Worm (Caenorhabditis elegans) whole organism, L2 larva: ENCODE measurements around the gene C50F4.8.
A peak's percentile ranks its signal among the peaks of the same experiment; 100 is the strongest.

Experiments
- F13H6.1 ChIP-seq: sonication (generic microtip); optimal IDR thresholded peaks from 2 replicates; lab custom pipeline; 2016; ENCODE audit warnings: missing genetic modification characterization, missing compliant biosample characterization
- ZK546.5 ChIP-seq: sonication (generic microtip); optimal IDR thresholded peaks from 2 replicates; lab custom pipeline; 2017; ENCODE audit warnings: missing biosample characterization, missing genetic modification characterization
- ama-1 ChIP-seq: fragments of 150-350 bp; optimal IDR thresholded peaks from 2 replicates; lab custom pipeline; 2018; ENCODE audit warnings: inconsistent platforms
- blmp-1 ChIP-seq: sonication (generic microtip); optimal IDR thresholded peaks from 2 replicates; lab custom pipeline; 2017; ENCODE audit warnings: missing genetic modification characterization, mild to moderate bottlenecking, missing compliant biosample characterization, antibody characterized with exemption, moderate library complexity; ENCODE audit not compliant: insufficient read depth
- lin-11 ChIP-seq: fragments of 150-350 bp; sonication (generic microtip); optimal IDR thresholded peaks from 2 replicates; lab custom pipeline; 2014; ENCODE audit warnings: missing biosample characterization, missing genetic modification characterization, inconsistent platforms, mixed read lengths
- lin-13 ChIP-seq: fragments of 150-350 bp; optimal IDR thresholded peaks from 2 replicates; lab custom pipeline; 2014; ENCODE audit warnings: missing biosample characterization, missing genetic modification reagents, missing genetic modification characterization
- lin-39 ChIP-seq: fragments of 150-350 bp; optimal IDR thresholded peaks from 2 replicates; lab custom pipeline; 2014; ENCODE audit warnings: missing biosample characterization, missing genetic modification reagents, missing genetic modification characterization
- mdl-1 ChIP-seq, 2 experiments: fragments of 150-350 bp in 1 of 2; sonication (generic microtip) in 1 of 2; optimal IDR thresholded peaks; 2 replicates each; lab custom pipeline; 2017; ENCODE audit warnings: missing biosample characterization in 2 of 2, missing genetic modification characterization in 2 of 2
- nhr-11 ChIP-seq: fragments of 150-350 bp; optimal IDR thresholded peaks from 2 replicates; lab custom pipeline; 2014; ENCODE audit warnings: missing biosample characterization, missing genetic modification characterization
- nhr-237 ChIP-seq: fragments of 150-350 bp; optimal IDR thresholded peaks from 2 replicates; lab custom pipeline; 2014; ENCODE audit warnings: missing biosample characterization, missing genetic modification characterization
- nhr-25 ChIP-seq: fragments of 150-350 bp; sonication (generic microtip); optimal IDR thresholded peaks from 3 replicates; lab custom pipeline; 2014; ENCODE audit warnings: missing biosample characterization, missing genetic modification characterization
- skn-1 ChIP-seq: sonication (generic microtip); optimal IDR thresholded peaks from 2 replicates; lab custom pipeline; 2017; ENCODE audit warnings: missing biosample characterization, missing genetic modification characterization
- snpc-4 ChIP-seq: fragments of 150-350 bp; optimal IDR thresholded peaks from 2 replicates; lab custom pipeline; 2014; ENCODE audit warnings: missing biosample characterization, missing genetic modification characterization

- peak; percentile 68 for TF ChIP-seq lin-39
- TF ChIP-seq F13H6.1: peak; percentile 98
- peak; percentile 91 for TF ChIP-seq skn-1 (tag; lab: Kevin White, UChicago)
- TF ChIP-seq nhr-11 (tag; lab: Kevin White, UChicago): peak; percentile 67
- TF ChIP-seq nhr-25 (tag; lab: Kevin White, UChicago): peak; percentile 99
- peak; percentile 95 for TF ChIP-seq blmp-1
- peak; percentile 89 for TF ChIP-seq ama-1 (lab: Kevin White, UChicago)
- peak; percentile 98 for TF ChIP-seq lin-11
- TF ChIP-seq nhr-237 (tag; lab: Kevin White, UChicago): peak; percentile 90
- peak; percentile 80 for TF ChIP-seq ZK546.5 (tag; lab: Kevin White, UChicago)
- TF ChIP-seq lin-13: peak; percentile 98
- peak; percentile 90 to 92 for TF ChIP-seq mdl-1 (tag; optimal IDR thresholded peaks at IDR 0.05; lab: Kevin White, UChicago)
- TF ChIP-seq snpc-4 (tag; lab: Kevin White, UChicago): peak; percentile 93
Measured at ce11 chrV:9546860-9547269, 28.2 kb upstream of the C50F4.8 start, which contains the start of gene his-37.
